Fruit fly (Drosophila melanogaster) Kc167 (cell line): Measurements from ENCODE around the gene Ocrl.

Experiments used
- Myc ChIP-seq: fragments of >200 bp; optimal IDR thresholded peaks from 2 replicates; lab custom pipeline; 2017; ENCODE audit warnings: missing external identifiers
- Sin3A ChIP-seq: fragments of >200 bp; optimal IDR thresholded peaks from 2 replicates; lab custom pipeline; 2018; ENCODE audit warnings: missing external identifiers
- h ChIP-seq: fragments of >200 bp; optimal IDR thresholded peaks from 3 replicates; lab custom pipeline; 2018; ENCODE audit warnings: missing external identifiers
- insv ChIP-seq: fragments of >200 bp; optimal IDR thresholded peaks from 3 replicates; lab custom pipeline; 2018; ENCODE audit warnings: missing external identifiers
- psq ChIP-seq: fragments of >200 bp; optimal IDR thresholded peaks from 2 replicates; lab custom pipeline; 2017; ENCODE audit warnings: missing external identifiers
- ttk ChIP-seq: sonication (Bioruptor generic); optimal IDR thresholded peaks from 2 replicates; lab custom pipeline; 2017; ENCODE audit warnings: missing external identifiers

The Ocrl gene

DNA sequence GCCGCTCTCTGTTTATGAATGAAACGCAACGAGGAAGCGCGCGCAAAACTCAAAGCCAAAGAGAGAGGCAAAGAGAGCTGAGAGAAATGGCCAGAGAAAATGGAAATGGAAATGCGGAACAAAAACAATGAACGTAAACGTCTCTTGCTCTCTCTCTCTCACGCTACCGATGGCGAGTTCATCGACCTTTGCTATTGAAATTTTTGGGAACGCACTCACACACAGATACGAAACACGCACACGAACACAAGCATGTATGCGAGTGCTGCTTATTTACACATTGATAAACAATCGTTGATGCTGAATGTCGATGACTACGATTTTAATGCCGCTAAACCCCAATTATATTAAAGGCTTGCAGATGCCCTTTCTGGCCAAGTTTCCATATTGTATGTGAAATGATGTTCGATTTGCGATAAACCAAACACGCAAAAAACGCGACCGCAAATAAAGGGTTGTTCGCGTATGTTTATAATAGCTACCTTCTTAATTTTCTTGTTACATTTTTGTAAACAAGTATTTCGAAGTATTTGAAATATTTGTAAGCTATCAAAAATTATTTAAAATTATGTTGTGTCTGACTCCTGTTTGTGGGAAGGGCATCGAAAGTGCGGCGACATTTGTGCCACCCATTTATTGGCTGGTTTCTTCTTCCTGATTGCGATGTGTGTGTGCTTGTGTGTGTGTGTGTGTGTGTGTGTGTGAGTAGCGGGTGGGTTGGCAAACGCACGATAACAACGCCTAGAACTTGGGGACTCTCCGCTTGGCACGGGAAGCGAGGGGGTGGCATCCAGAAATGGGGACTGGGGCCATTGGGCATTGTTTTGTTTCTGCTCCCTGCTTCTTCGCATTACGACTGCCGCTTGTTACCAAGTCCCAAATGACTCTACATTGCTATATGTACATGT, 20.8 kb downstream of the Ocrl start:
- TF ChIP-seq Sin3A (lab: Kevin White, UChicago): no peak
- no peak for TF ChIP-seq insv (lab: Kevin White, UChicago)
- TF ChIP-seq ttk (lab: Kevin White, UChicago): no peak
- no peak for TF ChIP-seq Myc (lab: Kevin White, UChicago)
- no peak for TF ChIP-seq h (lab: Kevin White, UChicago)
- no peak for TF ChIP-seq psq (lab: Kevin White, UChicago)

DNA sequence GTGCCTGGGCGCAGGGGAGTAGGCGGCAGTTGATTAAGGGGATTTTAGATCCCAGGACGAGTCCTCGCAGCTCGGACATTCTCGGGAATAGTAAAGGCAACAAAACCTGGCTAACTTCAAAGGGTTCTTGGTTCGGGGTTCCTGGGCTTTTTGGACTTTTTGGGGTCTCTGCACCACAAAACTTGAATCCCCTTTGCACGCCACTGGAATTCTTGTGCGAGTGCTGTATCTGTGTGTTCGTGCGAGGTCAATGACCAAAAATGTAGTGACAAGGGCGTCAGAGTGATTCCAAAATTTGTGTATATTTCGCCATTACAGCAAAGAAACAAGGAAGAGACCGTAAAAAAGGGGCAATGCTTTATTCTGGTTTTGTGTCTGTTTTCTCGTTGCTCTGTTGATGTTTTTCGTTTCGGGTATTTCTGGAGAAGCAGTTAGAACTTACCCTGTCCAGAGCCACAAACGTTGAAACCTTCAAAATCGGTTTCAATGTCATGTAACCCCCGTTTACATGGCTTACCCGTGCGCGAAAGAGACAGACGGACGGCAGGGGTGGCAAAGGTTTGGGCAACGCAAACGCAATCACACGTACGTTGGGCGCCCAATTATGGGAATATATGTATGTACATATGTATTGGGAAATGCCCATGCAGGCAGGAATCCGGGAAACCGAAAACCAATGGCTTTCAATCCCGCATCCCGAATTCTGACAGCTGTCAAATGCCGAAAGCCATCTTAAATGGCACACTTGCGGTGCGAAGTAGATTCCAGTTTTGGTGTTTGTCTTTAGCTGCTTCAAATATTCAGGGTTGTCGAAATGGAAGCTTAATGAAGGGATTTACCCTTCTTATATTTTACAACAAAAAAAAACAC, 21.7 kb downstream of the Ocrl start:
- TF ChIP-seq Sin3A (lab: Kevin White, UChicago) (no peak), psq (lab: Kevin White, UChicago) (no peak), h (lab: Kevin White, UChicago) (no peak), Myc (lab: Kevin White, UChicago) (no peak), insv (lab: Kevin White, UChicago) (no peak), ttk (lab: Kevin White, UChicago) (no peak)

DNA sequence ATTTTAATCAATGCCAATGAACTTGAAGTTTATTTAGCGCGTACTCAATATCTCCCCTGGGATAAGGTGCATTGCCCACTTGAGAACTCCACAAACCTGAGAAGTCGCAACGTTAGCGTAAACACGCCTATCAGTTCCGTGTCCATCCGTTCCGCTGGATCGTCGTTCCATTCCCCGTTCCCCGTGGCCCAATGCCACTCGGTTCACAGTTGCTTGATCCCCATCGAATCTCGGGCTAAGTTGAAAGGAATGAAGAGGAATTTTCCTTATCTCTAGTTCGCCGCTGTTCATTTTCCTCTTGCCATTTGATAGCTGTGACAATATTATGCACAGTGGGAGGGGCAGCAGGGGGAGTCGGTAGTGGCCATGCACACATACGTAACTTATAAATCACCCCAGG, 22.5 kb downstream of the Ocrl start:
- TF ChIP-seq ttk (lab: Kevin White, UChicago): no peak
- TF ChIP-seq Myc (lab: Kevin White, UChicago): no peak
- TF ChIP-seq psq (lab: Kevin White, UChicago): no peak
- TF ChIP-seq Sin3A (lab: Kevin White, UChicago): no peak
- no peak for TF ChIP-seq insv (lab: Kevin White, UChicago)

DNA sequence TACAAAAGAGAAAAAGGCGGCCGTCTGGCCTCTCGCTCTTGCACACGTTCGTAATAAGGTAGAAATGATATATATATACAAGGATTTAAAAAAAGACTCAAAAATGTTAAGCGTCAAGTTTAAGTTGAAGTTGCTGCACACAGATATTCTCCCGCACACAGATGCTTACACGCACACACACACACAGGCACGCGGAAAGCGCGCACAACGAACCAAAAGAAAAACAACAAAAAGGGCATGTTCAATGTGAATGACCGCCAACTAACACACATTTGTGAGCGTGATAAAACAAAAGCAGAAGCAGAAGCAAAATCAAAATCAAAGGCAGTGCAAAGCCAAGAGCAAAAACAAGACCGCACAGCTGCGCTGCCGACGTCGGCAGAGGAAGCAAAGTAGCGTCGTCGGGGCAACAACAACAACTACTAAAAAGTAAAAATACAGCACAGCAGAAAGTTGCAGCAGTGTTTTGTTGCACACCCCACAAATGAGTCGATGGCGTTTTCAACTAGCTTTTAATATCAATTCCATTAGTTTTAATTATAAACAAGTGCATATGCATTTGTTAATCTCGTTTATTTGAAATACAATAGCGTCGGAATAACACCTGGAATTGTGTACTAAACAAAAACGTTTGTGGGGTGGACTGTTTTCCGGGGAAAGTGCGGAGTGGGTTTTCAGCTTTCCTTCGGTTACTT, 24.5 kb downstream of the Ocrl start:
- no peak for TF ChIP-seq Myc (lab: Kevin White, UChicago)
- TF ChIP-seq psq (lab: Kevin White, UChicago): no peak
- TF ChIP-seq ttk (lab: Kevin White, UChicago): no peak
- no peak for TF ChIP-seq h (lab: Kevin White, UChicago)
- no peak for TF ChIP-seq insv (lab: Kevin White, UChicago)
- no peak for TF ChIP-seq Sin3A (lab: Kevin White, UChicago)

DNA sequence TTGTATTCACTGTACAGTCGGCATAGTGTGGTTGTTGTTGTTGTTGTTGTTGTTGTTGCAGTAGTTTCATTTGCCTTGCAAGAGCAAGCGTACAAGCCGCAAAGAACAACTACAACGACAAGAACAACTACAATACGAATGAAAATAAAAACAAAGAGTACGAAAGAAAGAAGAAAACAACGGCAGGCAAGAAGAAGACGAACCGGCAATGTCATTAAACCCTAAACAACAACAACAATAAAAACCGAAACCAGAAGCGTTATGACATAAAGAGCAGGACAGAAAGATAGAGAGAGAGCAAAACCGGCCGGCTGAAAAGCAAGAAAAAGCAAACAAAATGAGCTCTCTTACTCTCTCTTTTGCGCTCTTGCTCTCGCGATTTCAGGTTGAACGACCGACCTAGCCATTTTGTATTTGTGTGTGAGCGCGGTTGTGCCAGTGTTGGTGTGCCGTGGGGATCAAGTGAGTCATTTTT, 25.2 kb downstream of the Ocrl start:
- TF ChIP-seq ttk (lab: Kevin White, UChicago): no peak
- no peak for TF ChIP-seq Myc (lab: Kevin White, UChicago)
- TF ChIP-seq Sin3A (lab: Kevin White, UChicago): no peak
- TF ChIP-seq psq (lab: Kevin White, UChicago): no peak
- no peak for TF ChIP-seq h (lab: Kevin White, UChicago)
- TF ChIP-seq insv (lab: Kevin White, UChicago): no peak

DNA sequence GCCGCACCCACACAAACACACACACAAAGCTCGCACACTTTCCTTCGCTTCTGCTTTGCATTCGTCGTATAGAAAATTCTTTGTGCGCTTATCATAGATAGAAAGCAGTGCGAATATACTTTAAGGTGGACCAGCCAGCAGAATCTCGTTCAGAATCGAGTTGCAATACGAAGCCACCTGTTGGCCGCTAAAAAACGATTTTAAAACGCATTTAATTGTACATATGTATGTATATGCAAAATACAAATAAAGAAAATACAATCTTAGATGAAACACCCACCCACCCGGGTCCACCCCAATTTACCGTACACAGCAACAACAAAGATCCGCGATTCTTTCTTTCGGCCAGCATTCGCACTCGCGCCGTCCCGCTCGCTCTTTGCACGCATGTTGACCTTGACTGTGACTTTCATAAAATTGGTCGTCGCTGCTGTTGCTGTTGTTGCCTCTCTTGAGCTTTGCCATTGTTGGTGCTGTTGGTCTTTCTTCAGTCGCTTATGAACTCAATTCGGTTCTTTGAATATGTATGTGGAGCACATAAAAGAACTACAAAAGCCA, 25.8 kb downstream of the Ocrl start:
- TF ChIP-seq Myc (lab: Kevin White, UChicago) (no peak), psq (lab: Kevin White, UChicago) (no peak), Sin3A (lab: Kevin White, UChicago) (no peak), insv (lab: Kevin White, UChicago) (no peak)

DNA sequence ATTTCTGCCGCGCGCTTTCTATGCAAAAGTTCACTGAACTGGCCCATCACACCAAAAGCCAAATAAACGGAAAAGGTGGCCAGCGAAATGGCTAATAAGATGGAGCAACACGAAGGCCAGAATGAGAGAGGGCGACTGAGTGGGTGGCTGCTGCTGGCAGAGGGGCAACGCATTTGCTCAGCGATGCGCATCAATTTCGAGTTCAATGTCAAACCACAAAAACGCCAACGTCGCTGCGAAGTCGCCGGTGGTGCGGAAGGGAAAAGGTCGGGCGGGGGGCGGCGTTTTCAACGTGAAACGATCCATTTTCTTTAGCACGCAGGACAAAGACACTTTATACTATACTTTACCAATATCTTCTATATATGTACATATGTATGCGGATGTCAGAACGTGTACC, 26.8 kb downstream of the Ocrl start:
- TF ChIP-seq insv (lab: Kevin White, UChicago): no peak
- no peak for TF ChIP-seq psq (lab: Kevin White, UChicago)
- TF ChIP-seq Sin3A (lab: Kevin White, UChicago): no peak
- TF ChIP-seq Myc (lab: Kevin White, UChicago): no peak
- TF ChIP-seq h (lab: Kevin White, UChicago): no peak
- TF ChIP-seq ttk (lab: Kevin White, UChicago): no peak

dm6 chrX:1950311-1950710, 27.5 kb downstream of the Ocrl start:
- TF ChIP-seq ttk (lab: Kevin White, UChicago) (no peak), h (lab: Kevin White, UChicago) (no peak), Sin3A (lab: Kevin White, UChicago) (no peak), Myc (lab: Kevin White, UChicago) (no peak), psq (lab: Kevin White, UChicago) (no peak), insv (lab: Kevin White, UChicago) (no peak)

DNA sequence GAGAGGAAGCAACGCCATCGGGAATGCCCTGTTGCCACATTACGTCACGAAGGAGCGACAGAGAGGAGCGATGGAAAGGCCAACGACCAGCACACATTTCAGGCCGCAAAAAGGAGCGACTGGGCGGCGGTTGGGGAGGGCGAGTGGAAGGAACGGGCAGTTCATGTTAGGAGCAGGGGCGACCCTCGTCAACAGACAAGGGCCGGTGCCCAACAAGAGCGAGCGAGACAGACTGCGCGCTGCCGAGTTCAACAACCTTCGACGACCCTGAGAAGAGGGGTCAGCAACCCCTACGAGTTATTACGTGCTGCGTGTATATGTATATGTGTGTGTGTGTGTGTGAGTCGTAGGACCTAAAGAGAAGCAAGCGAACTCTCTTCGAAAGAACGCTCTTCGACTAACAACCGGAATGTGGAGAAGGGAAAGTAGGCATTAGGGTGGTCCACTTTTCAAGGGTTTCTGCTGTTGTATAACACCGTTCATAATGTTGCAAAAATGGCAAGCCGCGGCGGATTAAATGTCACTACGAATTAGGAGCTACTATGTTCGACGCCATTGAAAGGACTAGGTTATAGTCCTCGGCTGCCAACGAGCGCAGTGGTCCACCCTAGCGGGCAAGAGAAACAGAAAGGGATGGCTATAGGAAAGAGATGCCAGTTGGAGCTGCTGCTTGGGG, 28.7 kb downstream of the Ocrl start:
- no peak for TF ChIP-seq insv (lab: Kevin White, UChicago)
- no peak for TF ChIP-seq ttk (lab: Kevin White, UChicago)
- TF ChIP-seq Sin3A (lab: Kevin White, UChicago): no peak
- no peak for TF ChIP-seq Myc (lab: Kevin White, UChicago)
- TF ChIP-seq h (lab: Kevin White, UChicago): no peak
- TF ChIP-seq psq (lab: Kevin White, UChicago): no peak

DNA sequence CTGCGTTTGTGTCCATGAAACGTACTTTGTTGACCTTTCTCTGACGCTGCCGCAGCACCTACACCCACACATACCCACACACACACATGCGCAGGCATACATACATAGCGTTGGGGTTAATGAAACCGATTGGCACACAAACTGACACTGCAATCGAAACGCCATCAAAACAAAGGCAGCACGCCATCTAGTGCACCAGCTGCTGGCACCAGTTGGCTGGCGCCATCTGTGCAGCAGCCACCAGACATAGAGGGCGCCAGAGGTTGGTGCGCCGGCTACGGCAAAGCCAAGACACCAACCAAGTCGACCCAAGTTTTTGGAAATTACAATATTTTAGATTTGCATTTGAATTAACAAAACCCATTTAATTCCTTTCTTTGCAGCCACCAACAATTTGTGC, 30.1 kb downstream of the Ocrl start:
- TF ChIP-seq ttk (lab: Kevin White, UChicago): no peak
- TF ChIP-seq psq (lab: Kevin White, UChicago): no peak
- TF ChIP-seq Sin3A (lab: Kevin White, UChicago): no peak
- no peak for TF ChIP-seq insv (lab: Kevin White, UChicago)
